Fruit fly (Drosophila melanogaster): ENCODE results near the gene CG7600.

Gene CG7600

DNA sequence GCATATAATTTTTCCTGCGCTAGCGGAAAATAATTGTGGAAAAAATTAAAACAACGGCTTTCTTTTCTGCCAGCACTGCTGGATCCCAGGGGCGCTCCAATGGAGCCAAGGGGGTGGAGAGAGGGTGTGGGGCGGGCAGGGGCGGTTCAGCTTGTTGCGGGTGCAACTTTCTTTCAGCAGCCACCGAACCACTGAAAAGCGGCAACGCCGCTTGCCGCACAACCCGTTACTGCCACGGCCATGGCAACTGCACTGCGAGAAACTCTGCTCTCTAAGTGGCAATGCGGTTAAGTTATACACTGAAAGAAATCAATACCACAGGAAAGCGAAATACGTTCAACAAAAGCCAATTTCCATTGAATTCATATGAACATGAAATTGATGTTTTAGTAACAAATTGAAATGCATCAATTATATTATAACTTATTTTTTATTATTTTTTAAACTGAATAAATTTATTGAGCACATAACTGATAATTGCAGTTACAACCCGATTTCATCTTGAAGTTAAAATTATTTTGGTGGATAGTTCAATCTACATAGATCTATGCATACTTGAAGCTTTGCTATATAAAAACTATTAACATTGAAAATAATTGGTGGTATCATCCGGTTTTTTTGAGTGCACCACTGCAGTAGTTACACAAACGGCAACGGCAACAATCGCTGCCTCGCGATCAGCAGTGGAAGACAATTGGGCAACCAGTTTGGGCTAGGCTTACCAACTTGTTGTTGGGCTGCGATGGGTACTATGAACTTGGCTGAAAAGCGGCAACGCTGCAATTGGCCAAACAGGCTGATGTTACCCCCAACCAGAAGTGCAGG is 45.8 kb downstream of the CG7600 start (continued):
- TF ChIP-seq CG31388 (GFP tag; optimal IDR thresholded peaks at IDR 0.05): no peak
- TF ChIP-seq hkb (optimal IDR thresholded peaks at IDR 0.05): no peak
- TF ChIP-seq hkb (GFP tag; IDR thresholded peaks at IDR 0.05): 0 out of 2 replicates have a peak, but pooled peaks have one; percentile 54
- no peak for TF ChIP-seq en (GFP tag; optimal IDR thresholded peaks at IDR 0.05)
- no peak for TF ChIP-seq stwl (tag; optimal IDR thresholded peaks at IDR 0.05)
- no peak for TF ChIP-seq CG31365 (tag; optimal IDR thresholded peaks at IDR 0.05)
- TF ChIP-seq Doc2 (GFP tag; IDR thresholded peaks at IDR 0.05): no peak
- no peak for TF ChIP-seq pb (GFP tag; optimal IDR thresholded peaks at IDR 0.05)
- peak; percentile 57; the same call in 1 of the 2 replicates for TF ChIP-seq Adf1 (GFP tag; IDR thresholded peaks at IDR 0.05)
- TF ChIP-seq CG13624 (GFP tag; optimal IDR thresholded peaks at IDR 0.05): no peak
- TF ChIP-seq ash1 (GFP tag; optimal IDR thresholded peaks at IDR 0.05): no peak
- peak; percentile 9 to 78 for TF ChIP-seq dpn (GFP tag; optimal IDR thresholded peaks at IDR 0.05)
- no peak for TF ChIP-seq br (optimal IDR thresholded peaks at IDR 0.05)
- TF ChIP-seq Dll (GFP tag; IDR thresholded peaks at IDR 0.05; ENCODE audit: partially characterized antibody): no peak
- TF ChIP-seq CG4360 (GFP tag; IDR thresholded peaks at IDR 0.05): peak; percentile 44; the same call in 1 of the 2 replicates
- peak; percentile 78 for TF ChIP-seq YL-1 (GFP tag; optimal IDR thresholded peaks at IDR 0.05)
- TF ChIP-seq Doc3 (GFP tag; IDR thresholded peaks at IDR 0.05; ENCODE audit: partially characterized antibody): no peak
- peak; percentile 42 for TF ChIP-seq CTCF (GFP tag; optimal IDR thresholded peaks at IDR 0.05)
- peak; percentile 47 for TF ChIP-seq tgo (GFP tag; IDR thresholded peaks at IDR 0.05)
- TF ChIP-seq knrl (GFP tag; IDR thresholded peaks at IDR 0.05; ENCODE audit: partially characterized antibody): peak; percentile 62; the same call in 1 of the 3 replicates
- peak; percentile 64 for TF ChIP-seq CG10321 (GFP tag; IDR thresholded peaks at IDR 0.05)
- peak; percentile 87 for TF ChIP-seq CG8924 (tag; optimal IDR thresholded peaks at IDR 0.05)
- peak; percentile 65 for TF ChIP-seq Vsx1 (GFP tag; optimal IDR thresholded peaks at IDR 0.05)
- peak; percentile 17 for TF ChIP-seq CG12299 (tag; optimal IDR thresholded peaks at IDR 0.05)
- peak; percentile 64 for TF ChIP-seq ATbp (GFP tag; optimal IDR thresholded peaks at IDR 0.05)
- peak; percentile 49; the same call in 1 of the 2 replicates for TF ChIP-seq CG8765 (GFP tag; IDR thresholded peaks at IDR 0.05)
- peak; percentile 16 for TF ChIP-seq CG3065 (GFP tag; optimal IDR thresholded peaks at IDR 0.05)
- peak; percentile 82 for TF ChIP-seq D19A (tag; optimal IDR thresholded peaks at IDR 0.05)
- peak; percentile 5 for TF ChIP-seq CG7987 (GFP tag; optimal IDR thresholded peaks at IDR 0.05)
- peak; percentile 1 for TF ChIP-seq her (GFP tag; optimal IDR thresholded peaks at IDR 0.05)
- TF ChIP-seq tap (tag; optimal IDR thresholded peaks at IDR 0.05): peak; percentile 64
- no peak for TF ChIP-seq Mes4 (GFP tag; optimal IDR thresholded peaks at IDR 0.05)
- TF ChIP-seq CG14014 (GFP tag; IDR thresholded peaks at IDR 0.05): peak; percentile 70
- peak; percentile 54 for TF ChIP-seq Fer3 (tag; optimal IDR thresholded peaks at IDR 0.05)
- peak; percentile 86 for TF ChIP-seq CG13424 (tag; optimal IDR thresholded peaks at IDR 0.05)
- peak; percentile 73 for TF ChIP-seq HHEX (GFP tag; optimal IDR thresholded peaks at IDR 0.05)
- TF ChIP-seq gro (GFP tag; optimal IDR thresholded peaks at IDR 0.05): no peak
- peak; percentile 67 for TF ChIP-seq trem (tag; optimal IDR thresholded peaks at IDR 0.05)
- no peak for TF ChIP-seq BEAF-32 (GFP tag; optimal IDR thresholded peaks at IDR 0.05)
- peak; percentile 6 for TF ChIP-seq zfh2 (GFP tag; optimal IDR thresholded peaks at IDR 0.05)
- peak; percentile 24 for TF ChIP-seq schlank (tag; optimal IDR thresholded peaks at IDR 0.05)
- TF ChIP-seq pnt (GFP tag; optimal IDR thresholded peaks at IDR 0.05): peak; percentile 60
- no peak for TF ChIP-seq CG11560 (tag; IDR thresholded peaks at IDR 0.05)
- no peak for TF ChIP-seq tna (GFP tag; IDR thresholded peaks at IDR 0.05; ENCODE audit: partially characterized antibody)
- TF ChIP-seq CG11723 (GFP tag; optimal IDR thresholded peaks at IDR 0.05): peak; percentile 73
- TF ChIP-seq CG8281 (tag; optimal IDR thresholded peaks at IDR 0.05): peak; percentile 51
- peak; percentile 56 for TF ChIP-seq CG2202 (tag; optimal IDR thresholded peaks at IDR 0.05)
- no peak for TF ChIP-seq CG17612 (GFP tag; IDR thresholded peaks at IDR 0.05)
- peak; percentile 72; the same call in 1 of the 2 replicates for TF ChIP-seq amos (GFP tag; IDR thresholded peaks at IDR 0.05; ENCODE audit: partially characterized antibody)
- peak; percentile 80 for TF ChIP-seq Hr3 (GFP tag; optimal IDR thresholded peaks at IDR 0.05)
